Worm (Caenorhabditis elegans): ENCODE data around the gene sod-1.

DNA sequence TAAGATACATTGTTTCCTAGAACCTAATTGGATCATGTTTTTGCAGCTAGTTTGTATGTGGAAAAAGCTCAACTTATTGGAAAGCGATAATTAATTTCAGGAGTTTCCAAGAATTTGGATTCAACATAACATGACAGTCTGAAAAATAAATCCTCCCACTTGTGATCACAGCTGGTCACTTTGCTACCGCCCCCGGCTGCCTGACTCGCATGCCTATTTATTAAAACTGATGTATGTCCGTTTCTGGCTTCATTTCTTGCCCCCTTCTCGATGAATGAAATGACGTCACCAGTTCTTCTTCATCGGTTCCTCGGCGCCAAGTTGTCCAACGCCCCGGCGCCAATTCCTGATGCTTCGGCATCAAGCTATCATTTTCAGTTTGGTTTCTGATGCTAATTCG is 46.7 kb downstream of the sod-1 start:
- TF ChIP-seq C08G9.2 (tag; optimal IDR thresholded peaks at IDR 0.05) (no peak), pqm-1 (tag; optimal IDR thresholded peaks at IDR 0.05) (no peak), nhr-11 (tag; optimal IDR thresholded peaks at IDR 0.05) (no peak), F13H6.1 (tag; optimal IDR thresholded peaks at IDR 0.05) (no peak)

Measured in whole organism, late embryonic.